Fruit fly (Drosophila melanogaster) whole organism, adult: ENCODE data around the gene CG11878.
A peak's percentile ranks its signal among the peaks of the same experiment; 100 is the strongest.

Source experiments
- CG11617 ChIP-seq: fragments of 200-800 bp; sonication (Bioruptor generic); optimal IDR thresholded peaks from 2 replicates; lab custom pipeline; 2017; ENCODE audit warnings: mild to moderate bottlenecking, missing biosample characterization, missing genetic modification reagents, missing genetic modification characterization
- CG12768 ChIP-seq: fragments of 200-800 bp; sonication (Bioruptor generic); optimal IDR thresholded peaks from 2 replicates; lab custom pipeline; 2017; ENCODE audit warnings: missing biosample characterization, missing genetic modification characterization, mild to moderate bottlenecking, moderate library complexity, missing genetic modification reagents
- CG14711 ChIP-seq: fragments of 200-800 bp; sonication (Bioruptor generic); optimal IDR thresholded peaks from 2 replicates; lab custom pipeline; 2018; ENCODE audit warnings: missing biosample characterization, mild to moderate bottlenecking, missing genetic modification characterization, moderate library complexity
- CG1620 ChIP-seq: fragments of 200-800 bp; sonication (Bioruptor generic); optimal IDR thresholded peaks from 2 replicates; lab custom pipeline; 2016; ENCODE audit warnings: missing biosample characterization, missing genetic modification characterization
- CG33017 ChIP-seq: fragments of 200-800 bp; sonication (Bioruptor generic); optimal IDR thresholded peaks from 2 replicates; lab custom pipeline; 2018; ENCODE audit warnings: missing biosample characterization, mild to moderate bottlenecking, missing genetic modification characterization, moderate library complexity
- CG5204 ChIP-seq: fragments of 200-800 bp; sonication (Bioruptor generic); optimal IDR thresholded peaks from 2 replicates; lab custom pipeline; 2016; ENCODE audit warnings: missing biosample characterization, missing genetic modification characterization
- CG7045 ChIP-seq: fragments of 200-800 bp; sonication (Bioruptor generic); optimal IDR thresholded peaks from 2 replicates; lab custom pipeline; 2017; ENCODE audit warnings: missing biosample characterization, mild to moderate bottlenecking, missing genetic modification characterization
- CG7101 ChIP-seq: fragments of 200-800 bp; sonication (Bioruptor generic); optimal IDR thresholded peaks from 2 replicates; lab custom pipeline; 2018; ENCODE audit warnings: missing biosample characterization, mild to moderate bottlenecking, missing genetic modification characterization, moderate library complexity
- Clk ChIP-seq: fragments of 200-800 bp; sonication (Bioruptor generic); optimal IDR thresholded peaks from 2 replicates; lab custom pipeline; 2017; ENCODE audit warnings: missing biosample characterization, missing genetic modification characterization
- Crg-1 ChIP-seq: fragments of 200-800 bp; sonication (Bioruptor generic); optimal IDR thresholded peaks from 2 replicates; lab custom pipeline; 2016; ENCODE audit warnings: missing biosample characterization, missing genetic modification characterization
- Hr96 ChIP-seq: fragments of 200-800 bp; sonication (Bioruptor generic); optimal IDR thresholded peaks from 2 replicates; lab custom pipeline; 2016; ENCODE audit warnings: missing biosample characterization, missing genetic modification characterization
- Mnt ChIP-seq: fragments of 200-800 bp; sonication (Bioruptor generic); optimal IDR thresholded peaks from 2 replicates; lab custom pipeline; 2016; ENCODE audit warnings: missing biosample characterization, mild to moderate bottlenecking, missing genetic modification characterization
- bab1 ChIP-seq: fragments of 200-800 bp; sonication (Bioruptor generic); optimal IDR thresholded peaks from 3 replicates; lab custom pipeline; 2019; ENCODE audit warnings: missing biosample characterization, mild to moderate bottlenecking, missing genetic modification characterization, moderate library complexity
- cic ChIP-seq: fragments of 200-800 bp; sonication (Bioruptor generic); optimal IDR thresholded peaks from 2 replicates; lab custom pipeline; 2017; ENCODE audit warnings: missing biosample characterization, mild to moderate bottlenecking, missing genetic modification characterization, moderate library complexity
- cnc ChIP-seq, 2 experiments: fragments of >200 bp; optimal IDR thresholded peaks; 2 replicates each; lab custom pipeline; 2017
- kay ChIP-seq: fragments of 200-800 bp; sonication (Bioruptor generic); peaks from one replicate; lab custom pipeline; 2016; ENCODE audit warnings: missing biosample characterization, missing genetic modification characterization, borderline replicate concordance
- ovo ChIP-seq: fragments of 200-800 bp; sonication (Bioruptor generic); optimal IDR thresholded peaks from 2 replicates; lab custom pipeline; 2016; ENCODE audit warnings: missing biosample characterization, missing genetic modification characterization
- pad ChIP-seq: fragments of 200-800 bp; sonication (Bioruptor generic); optimal IDR thresholded peaks from 3 replicates; lab custom pipeline; 2017; ENCODE audit warnings: missing biosample characterization, missing genetic modification characterization, mild to moderate bottlenecking, moderate library complexity, missing genetic modification reagents
- tj ChIP-seq: fragments of 200-800 bp; sonication (Bioruptor generic); optimal IDR thresholded peaks from 3 replicates; lab custom pipeline; 2017; ENCODE audit warnings: missing biosample characterization, mild to moderate bottlenecking, missing genetic modification characterization, moderate library complexity
- toe ChIP-seq: fragments of 200-800 bp; sonication (Bioruptor generic); optimal IDR thresholded peaks from 2 replicates; lab custom pipeline; 2016; ENCODE audit warnings: missing biosample characterization, missing genetic modification characterization

CG11878 gene

dm6 chr3R:25273537-25273936 is at the start of gene CG11878:
Gene CG11878 (plus strand): TSS chr3R:25273837.
- TF ChIP-seq bab1 (GFP tag; lab: Kevin White, UChicago): no peak
- no peak for TF ChIP-seq CG5204 (GFP tag; lab: Kevin White, UChicago)
- TF ChIP-seq tj (GFP tag; lab: Kevin White, UChicago): no peak
- peak; percentile 0 for TF ChIP-seq cic
- TF ChIP-seq pad: no peak

dm6 chr3R:25225483-25225882 is 48.2 kb upstream of the CG11878 start:
- no peak for TF ChIP-seq Hr96

- TF ChIP-seq cic (no peak), CG1620 (GFP tag; lab: Kevin White, UChicago) (no peak), CG12768 (no peak), CG14711 (tag; lab: Kevin White, UChicago) (no peak), cnc (optimal IDR thresholded peaks at IDR 0.05; lab: Kevin White, UChicago) (no peak), CG11617 (GFP tag; lab: Kevin White, UChicago) (no peak), CG7101 (no peak), Hr96 (no peak), tj (GFP tag; lab: Kevin White, UChicago) (no peak), Mnt (GFP tag; lab: Kevin White, UChicago) (no peak), CG7045 (no peak), bab1 (GFP tag; lab: Kevin White, UChicago) (no peak)
Measured at dm6 chr3R:25232271-25232989, 41.2 kb upstream of the CG11878 start, which contains the start of gene Cad96Cb. Gene Cad96Cb (minus strand): TSS chr3R:25232321.

dm6 chr3R:25235362-25235761 is 38.3 kb upstream of the CG11878 start, which contains the start of gene Sil1:
Gene Sil1 (minus strand): TSS chr3R:25235529.
- TF ChIP-seq Mnt (GFP tag; lab: Kevin White, UChicago) (no peak), kay (no peak), CG7101 (no peak), cic (no peak), CG1620 (GFP tag; lab: Kevin White, UChicago) (no peak), cnc (optimal IDR thresholded peaks at IDR 0.05; lab: Kevin White, UChicago) (no peak)

dm6 chr3R:25236121-25236520 is 37.5 kb upstream of the CG11878 start:
- TF ChIP-seq ovo (GFP tag; lab: Kevin White, UChicago): no peak
- no peak for TF ChIP-seq Hr96
- TF ChIP-seq kay: no peak
- TF ChIP-seq CG33017 (tag; lab: Kevin White, UChicago): no peak
- TF ChIP-seq CG5204 (GFP tag; lab: Kevin White, UChicago): no peak
- TF ChIP-seq tj (GFP tag; lab: Kevin White, UChicago): no peak
- TF ChIP-seq toe (GFP tag; lab: Kevin White, UChicago): no peak
- no peak for TF ChIP-seq CG7101
- no peak for TF ChIP-seq CG11617 (GFP tag; lab: Kevin White, UChicago)
- no peak for TF ChIP-seq CG14711 (tag; lab: Kevin White, UChicago)
- TF ChIP-seq cic: no peak
- no peak for TF ChIP-seq pad
- TF ChIP-seq bab1 (GFP tag; lab: Kevin White, UChicago): no peak
- no peak for TF ChIP-seq CG1620 (GFP tag; lab: Kevin White, UChicago)
- no peak for TF ChIP-seq Clk
- no peak for TF ChIP-seq Mnt (GFP tag; lab: Kevin White, UChicago)
- TF ChIP-seq Crg-1 (GFP tag; lab: Kevin White, UChicago): no peak
- no peak for TF ChIP-seq cnc (optimal IDR thresholded peaks at IDR 0.05; lab: Kevin White, UChicago)

dm6 chr3R:25237314-25237713 is 36.3 kb upstream of the CG11878 start, which contains the start of gene Jhbp7:
Gene Jhbp7 (plus strand): TSS chr3R:25237614.
- TF ChIP-seq toe (GFP tag; lab: Kevin White, UChicago): no peak
- TF ChIP-seq CG33017 (tag; lab: Kevin White, UChicago): no peak
- no peak for TF ChIP-seq Hr96
- no peak for TF ChIP-seq CG5204 (GFP tag; lab: Kevin White, UChicago)
- TF ChIP-seq CG7101: no peak
- no peak for TF ChIP-seq tj (GFP tag; lab: Kevin White, UChicago)
- TF ChIP-seq CG7045: no peak
- no peak for TF ChIP-seq CG1620 (GFP tag; lab: Kevin White, UChicago)
- no peak for TF ChIP-seq Mnt (GFP tag; lab: Kevin White, UChicago)
- TF ChIP-seq Crg-1 (GFP tag; lab: Kevin White, UChicago): no peak
- no peak for TF ChIP-seq bab1 (GFP tag; lab: Kevin White, UChicago)
- TF ChIP-seq kay: no peak
- TF ChIP-seq CG14711 (tag; lab: Kevin White, UChicago): no peak
- TF ChIP-seq Clk: no peak
- no peak for TF ChIP-seq ovo (GFP tag; lab: Kevin White, UChicago)
- TF ChIP-seq pad: no peak
